Fruit fly (Drosophila melanogaster): ENCODE data around the gene Sfp33A1.

Sfp33A1 gene

DNA sequence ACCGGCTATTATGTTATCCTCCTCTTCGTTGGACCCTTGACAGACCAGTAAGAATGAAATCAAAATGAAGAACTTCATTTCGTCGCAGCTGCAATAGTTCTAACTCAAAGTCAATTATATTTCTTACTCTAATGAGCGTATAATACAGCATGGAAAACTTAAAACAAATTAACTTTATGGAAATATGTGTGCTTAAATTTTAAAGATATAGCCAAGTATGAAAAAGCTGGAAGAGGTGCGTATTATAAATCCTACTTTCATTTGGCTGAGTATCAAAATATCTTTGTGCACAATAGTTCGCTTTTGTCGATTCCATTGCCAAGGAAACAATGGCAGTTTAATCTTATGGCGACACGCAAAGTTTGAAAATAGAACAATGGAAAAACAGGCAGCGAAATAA, at the start of gene Sfp33A1:
Sfp33A1 (minus strand) TSS at position 101 of the 400 bp plus-strand sequence.
- TF ChIP-seq achi (GFP tag; optimal IDR thresholded peaks at IDR 0.05) (no peak), CG15336 (GFP tag; IDR thresholded peaks at IDR 0.05) (no peak), OdsH (GFP tag; optimal IDR thresholded peaks at IDR 0.05) (no peak), CG34406 (GFP tag; optimal IDR thresholded peaks at IDR 0.05) (no peak), Eip93F (GFP tag; optimal IDR thresholded peaks at IDR 0.05) (no peak), CG8119 (GFP tag; IDR thresholded peaks at IDR 0.05) (no peak)

DNA sequence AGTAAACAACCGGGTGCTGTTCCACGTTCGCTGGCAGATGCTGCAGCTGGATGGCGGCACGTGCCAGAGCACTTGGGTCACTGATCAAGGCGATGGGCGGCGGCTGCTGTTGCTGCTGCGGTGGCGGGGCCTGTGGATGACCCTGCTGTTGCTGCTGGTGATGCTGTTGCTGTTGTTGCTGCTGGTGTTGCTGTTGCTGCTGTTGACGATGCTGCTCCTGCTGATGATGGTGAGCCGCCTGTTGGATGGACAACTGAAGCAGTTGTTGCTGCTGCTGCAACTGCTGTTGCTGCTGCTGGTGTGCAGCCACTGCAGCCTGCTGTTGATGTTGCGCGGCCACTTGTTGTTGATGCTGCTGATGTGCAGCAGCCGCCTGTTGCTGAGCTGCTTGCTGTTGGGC, 42.8 kb upstream of the Sfp33A1 start:
- TF ChIP-seq CG10669 (GFP tag; optimal IDR thresholded peaks at IDR 0.05) (no peak), dsx (GFP tag; optimal IDR thresholded peaks at IDR 0.05; ENCODE audit: poor library complexity, severe bottlenecking) (no peak), vri (GFP tag; optimal IDR thresholded peaks at IDR 0.05) (no peak), Eip75B (GFP tag; optimal IDR thresholded peaks at IDR 0.05) (no peak), CG31627 (GFP tag; optimal IDR thresholded peaks at IDR 0.05) (no peak), CG3919 (GFP tag; optimal IDR thresholded peaks at IDR 0.05) (no peak), CG16779 (tag; optimal IDR thresholded peaks at IDR 0.05) (no peak)

DNA sequence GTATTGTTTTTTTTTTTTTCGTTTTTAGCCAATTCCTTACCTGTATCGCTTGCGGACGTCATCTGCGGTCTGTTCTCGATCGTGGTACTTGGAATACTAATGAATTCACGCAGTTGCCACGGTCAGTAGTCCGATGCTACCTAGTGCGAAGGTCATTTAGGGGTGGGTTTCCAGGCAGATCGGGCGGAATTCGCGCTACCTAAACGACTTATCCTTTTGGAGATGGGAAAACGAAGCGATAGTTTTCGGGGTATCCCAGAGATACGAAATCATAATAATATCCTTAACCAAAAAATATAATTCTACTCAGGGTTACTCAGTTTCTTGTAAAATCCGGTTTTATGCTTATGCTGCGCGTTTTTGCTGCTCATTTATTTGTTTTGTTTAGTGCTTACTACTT, 39.7 kb upstream of the Sfp33A1 start, which contains the start of gene CG14937:
CG14937 (minus strand) TSS at position 101 of the 400 bp plus-strand sequence.
- no peak for TF ChIP-seq Sox102F (GFP tag; optimal IDR thresholded peaks at IDR 0.05)
- TF ChIP-seq fd85E (GFP tag; optimal IDR thresholded peaks at IDR 0.05), result no peak
- no peak for TF ChIP-seq Lpt (GFP tag; optimal IDR thresholded peaks at IDR 0.05)
- TF ChIP-seq CG34406 (GFP tag; optimal IDR thresholded peaks at IDR 0.05), result no peak
- no peak for TF ChIP-seq CG15336 (GFP tag; IDR thresholded peaks at IDR 0.05)
- TF ChIP-seq CG6163 (GFP tag; IDR thresholded peaks at IDR 0.05), result no peak
- no peak for TF ChIP-seq eg (GFP tag; IDR thresholded peaks at IDR 0.05)
- no peak for TF ChIP-seq CG16779 (tag; optimal IDR thresholded peaks at IDR 0.05)

DNA sequence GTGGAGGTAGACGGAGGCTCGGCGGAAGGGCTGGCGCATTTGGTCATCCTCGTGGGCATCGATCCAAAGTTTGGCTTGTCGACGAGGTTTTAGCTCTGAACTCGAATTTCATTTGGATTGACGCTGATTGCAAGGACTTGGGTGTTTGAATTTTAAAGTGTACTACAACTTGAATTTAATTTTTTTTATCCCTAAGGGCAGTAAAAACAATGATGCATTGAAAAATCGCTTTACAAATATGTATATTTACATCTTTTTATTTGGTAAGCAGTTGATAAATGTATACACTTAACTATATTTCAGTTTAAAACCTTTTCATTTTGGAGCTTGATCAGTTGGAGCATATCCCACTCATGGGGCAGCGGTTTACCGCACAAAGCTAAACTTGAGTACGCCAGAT, 38.0 kb upstream of the Sfp33A1 start, which contains the start of gene Tsp33B:
Tsp33B (minus strand) TSS at position 101 of the 400 bp plus-strand sequence.
- TF ChIP-seq Smox (GFP tag; optimal IDR thresholded peaks at IDR 0.05), result no peak
- no peak for TF ChIP-seq fkh (GFP tag; optimal IDR thresholded peaks at IDR 0.05)
- TF ChIP-seq topi (GFP tag; optimal IDR thresholded peaks at IDR 0.05), result no peak
- no peak for TF ChIP-seq Eip75B (GFP tag; optimal IDR thresholded peaks at IDR 0.05)
- TF ChIP-seq eg (GFP tag; IDR thresholded peaks at IDR 0.05), result no peak
- TF ChIP-seq CG4318 (GFP tag; optimal IDR thresholded peaks at IDR 0.05), result no peak
- no peak for TF ChIP-seq Gug (GFP tag; IDR thresholded peaks at IDR 0.05)
- no peak for TF ChIP-seq CG10669 (GFP tag; optimal IDR thresholded peaks at IDR 0.05)
- no peak for TF ChIP-seq vri (GFP tag; optimal IDR thresholded peaks at IDR 0.05)
- no peak for TF ChIP-seq Sox14 (GFP tag; optimal IDR thresholded peaks at IDR 0.05)
- no peak for TF ChIP-seq Blimp-1 (GFP tag; optimal IDR thresholded peaks at IDR 0.05)
- no peak for TF ChIP-seq Met (GFP tag; optimal IDR thresholded peaks at IDR 0.05)
- TF ChIP-seq achi (GFP tag; optimal IDR thresholded peaks at IDR 0.05), result no peak
- TF ChIP-seq CG32006 (GFP tag; optimal IDR thresholded peaks at IDR 0.05), result no peak
- no peak for TF ChIP-seq CG8119 (GFP tag; IDR thresholded peaks at IDR 0.05)
- no peak for TF ChIP-seq CG1621 (tag; optimal IDR thresholded peaks at IDR 0.05)
- TF ChIP-seq CG6276 (GFP tag; optimal IDR thresholded peaks at IDR 0.05), result no peak
- no peak for TF ChIP-seq salr (GFP tag; optimal IDR thresholded peaks at IDR 0.05)
- TF ChIP-seq CG3919 (GFP tag; optimal IDR thresholded peaks at IDR 0.05), result no peak
- TF ChIP-seq CG8632 (GFP tag; optimal IDR thresholded peaks at IDR 0.05), result no peak

DNA sequence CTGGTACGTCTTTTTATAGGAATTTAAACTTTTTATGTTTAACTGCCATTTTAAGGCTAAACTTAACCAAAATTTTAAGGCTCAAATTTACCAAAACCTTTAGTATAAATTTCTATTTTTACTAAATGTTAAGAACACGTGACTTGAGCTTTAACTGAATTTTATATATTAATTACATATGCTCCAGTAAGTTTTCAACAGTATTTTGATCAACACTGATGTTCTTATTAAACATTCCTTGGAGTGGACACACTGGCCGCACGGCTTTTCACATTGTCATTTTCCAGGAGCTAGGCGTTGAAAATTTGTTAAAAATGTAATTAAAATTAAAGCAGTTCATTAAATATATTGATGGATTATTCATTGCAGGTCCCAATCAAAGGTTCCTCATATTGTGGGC, 35.4 kb upstream of the Sfp33A1 start, which contains the start of gene CG14932:
CG14932 (plus strand) TSS at position 230 of the 400 bp plus-strand sequence.
- TF ChIP-seq spab (GFP tag; optimal IDR thresholded peaks at IDR 0.05) (no peak), Ets21C (GFP tag; optimal IDR thresholded peaks at IDR 0.05) (no peak), Hr39 (GFP tag; optimal IDR thresholded peaks at IDR 0.05) (no peak), Lpt (GFP tag; optimal IDR thresholded peaks at IDR 0.05) (no peak), CG8119 (GFP tag; IDR thresholded peaks at IDR 0.05) (no peak), CG8319 (GFP tag; optimal IDR thresholded peaks at IDR 0.05) (no peak), CG10631 (GFP tag; optimal IDR thresholded peaks at IDR 0.05) (no peak), Blimp-1 (GFP tag; optimal IDR thresholded peaks at IDR 0.05) (no peak), acj6 (GFP tag; optimal IDR thresholded peaks at IDR 0.05) (no peak), CG6808 (GFP tag; optimal IDR thresholded peaks at IDR 0.05) (no peak), CG10669 (GFP tag; optimal IDR thresholded peaks at IDR 0.05) (no peak), CG6276 (GFP tag; optimal IDR thresholded peaks at IDR 0.05) (no peak)
